Worm (Caenorhabditis elegans): Measurements from ENCODE around the gene Y43D4A.1.

ce11 chrIV:16710312-16710711, 33.3 kb upstream of the Y43D4A.1 start:
- TF ChIP-seq aptf-3 (GFP tag; IDR thresholded peaks at IDR 0.05) (no peak), pha-4 (tag; optimal IDR thresholded peaks at IDR 0.05) (no peak), xnd-1 (tag; optimal IDR thresholded peaks at IDR 0.05) (no peak), ztf-28 (GFP tag; IDR thresholded peaks at IDR 0.05) (no peak), ccch-3 (GFP tag; optimal IDR thresholded peaks at IDR 0.05) (no peak), unc-62 (GFP tag; optimal IDR thresholded peaks at IDR 0.05) (no peak)
